Worm (Caenorhabditis elegans) whole organism, L4 larva: ENCODE results near the gene ugt-16.

ENCODE experiments used
- F10B5.3 ChIP-seq: sonication (generic microtip); optimal IDR thresholded peaks from 2 replicates; lab custom pipeline; 2016; ENCODE audit warnings: mild to moderate bottlenecking, missing genetic modification characterization, missing compliant biosample characterization
- F37D6.2 ChIP-seq: sonication (generic microtip); optimal IDR thresholded peaks from 2 replicates; lab custom pipeline; 2016; ENCODE audit warnings: mild to moderate bottlenecking, missing genetic modification characterization, missing compliant biosample characterization
- F44E2.7 ChIP-seq: fragments of 200-800 bp; sonication (Bioruptor generic); IDR thresholded peaks from 2 replicates; pipeline ENCODE4 v2.1.2; 2022; ENCODE audit warnings: missing genetic modification characterization, missing compliant biosample characterization
- R02D3.7 ChIP-seq: fragments of 150-350 bp; sonication (generic microtip); optimal IDR thresholded peaks from 3 replicates; lab custom pipeline; 2014; ENCODE audit warnings: missing biosample characterization, missing genetic modification characterization
- T20F7.1 ChIP-seq: fragments of 200-800 bp; sonication (Bioruptor generic); optimal IDR thresholded peaks from 2 replicates; lab custom pipeline; 2018; ENCODE audit warnings: mild to moderate bottlenecking, missing genetic modification characterization, missing compliant biosample characterization
- T26A8.4 ChIP-seq: fragments of 200-800 bp; sonication (Bioruptor generic); IDR thresholded peaks from 2 replicates; pipeline ENCODE4 v1.3.6; 2022; ENCODE audit warnings: missing genetic modification characterization, missing compliant biosample characterization
- Y75B8A.6 ChIP-seq: fragments of 200-800 bp; sonication (Bioruptor generic); IDR thresholded peaks from 2 replicates; pipeline ENCODE4 v1.3.6; 2022; ENCODE audit warnings: missing genetic modification reagents, missing genetic modification characterization, missing compliant biosample characterization
- ZK546.5 ChIP-seq, 2 experiments: sonication (generic microtip); optimal IDR thresholded peaks; 2 replicates each; lab custom pipeline; 2017; ENCODE audit warnings: missing biosample characterization in 2 of 2, missing genetic modification characterization in 2 of 2
- aly-2 ChIP-seq: sonication (generic microtip); optimal IDR thresholded peaks from 2 replicates; lab custom pipeline; 2018; ENCODE audit warnings: missing biosample characterization, missing genetic modification characterization
- arid-1 ChIP-seq: fragments of 200-800 bp; sonication (Bioruptor generic); conservative IDR thresholded peaks from 2 replicates; pipeline ENCODE4 v1.3.6; 2022; ENCODE audit warnings: missing genetic modification reagents, missing genetic modification characterization, missing compliant biosample characterization
- attf-4 ChIP-seq: sonication (generic microtip); optimal IDR thresholded peaks from 3 replicates; lab custom pipeline; 2017; ENCODE audit warnings: missing biosample characterization, missing genetic modification characterization
- ceh-20 ChIP-seq: fragments of 200-800 bp; sonication (Bioruptor generic); IDR thresholded peaks from 2 replicates; pipeline ENCODE4 v1.3.6; 2022; ENCODE audit warnings: missing genetic modification reagents, missing genetic modification characterization, missing compliant biosample characterization
- ceh-44 ChIP-seq: fragments of 200-800 bp; sonication (Bioruptor generic); IDR thresholded peaks from 2 replicates; pipeline ENCODE4 v1.3.6; 2022; ENCODE audit warnings: missing genetic modification reagents, missing genetic modification characterization, missing compliant biosample characterization
- ceh-82 ChIP-seq: sonication (generic microtip); optimal IDR thresholded peaks from 2 replicates; lab custom pipeline; 2017; ENCODE audit warnings: missing biosample characterization, missing genetic modification characterization
- daf-16 ChIP-seq, 3 experiments: sonication (generic microtip); optimal IDR thresholded peaks; 2 replicates each; lab custom pipeline; 2016 to 2017; ENCODE audit warnings: missing genetic modification characterization in 3 of 3, missing genetic modification reagents in 3 of 3, mild to moderate bottlenecking in 2 of 3, missing compliant biosample characterization in 2 of 3, missing biosample characterization in 1 of 3, moderate library complexity in 1 of 3
- dmd-6 ChIP-seq: fragments of 200-800 bp; sonication (Bioruptor generic); IDR thresholded peaks from 2 replicates; pipeline ENCODE4 v1.3.6; 2022; ENCODE audit warnings: missing genetic modification reagents, missing genetic modification characterization, missing compliant biosample characterization
- dmd-9 ChIP-seq: fragments of 200-800 bp; sonication (Bioruptor generic); IDR thresholded peaks from 2 replicates; pipeline ENCODE4 v1.3.6; 2022; ENCODE audit warnings: missing genetic modification reagents, missing genetic modification characterization, missing compliant biosample characterization
- dpl-1 ChIP-seq: fragments of 150-350 bp; optimal IDR thresholded peaks from 2 replicates; lab custom pipeline; 2014; ENCODE audit warnings: missing biosample characterization, missing genetic modification reagents, missing genetic modification characterization
- gei-8 ChIP-seq: fragments of 200-800 bp; sonication (Bioruptor generic); optimal IDR thresholded peaks from 2 replicates; lab custom pipeline; 2018; ENCODE audit warnings: mild to moderate bottlenecking, missing genetic modification characterization, missing compliant biosample characterization
- hmg-1.1 ChIP-seq: fragments of 200-800 bp; sonication (Bioruptor generic); IDR thresholded peaks from 2 replicates; pipeline ENCODE4 v1.3.6; 2022; ENCODE audit warnings: missing genetic modification reagents, missing genetic modification characterization, missing compliant biosample characterization
- lim-7 ChIP-seq: fragments of 200-800 bp; sonication (Bioruptor generic); IDR thresholded peaks from 2 replicates; pipeline ENCODE4 v1.3.6; 2022; ENCODE audit warnings: missing genetic modification characterization, missing compliant biosample characterization
- lin-1 ChIP-seq: fragments of 200-800 bp; sonication (Bioruptor generic); IDR thresholded peaks from 2 replicates; pipeline ENCODE4 v1.3.6; 2022; ENCODE audit warnings: missing genetic modification reagents, missing genetic modification characterization, missing compliant biosample characterization
- lin-13 ChIP-seq: fragments of 150-350 bp; optimal IDR thresholded peaks from 2 replicates; lab custom pipeline; 2014; ENCODE audit warnings: missing biosample characterization, missing genetic modification reagents, missing genetic modification characterization
- lsy-2 ChIP-seq, 2 experiments: fragments of 150-350 bp in 1 of 2; sonication (generic microtip) in 1 of 2; optimal IDR thresholded peaks; 2 replicates each; lab custom pipeline; 2014 to 2017; ENCODE audit warnings: missing biosample characterization in 2 of 2, missing genetic modification characterization in 2 of 2
- madf-5 ChIP-seq, 2 experiments: fragments of 200-800 bp; sonication (Bioruptor generic); IDR thresholded peaks; 2 replicates each; pipeline ENCODE4 v1.3.6; 2022; ENCODE audit warnings: missing compliant biosample characterization in 2 of 2, missing genetic modification characterization in 2 of 2
- mdt-29 ChIP-seq: fragments of 200-800 bp; sonication (Bioruptor generic); IDR thresholded peaks from 2 replicates; pipeline ENCODE4 v1.3.6; 2022; ENCODE audit warnings: missing genetic modification reagents, missing genetic modification characterization, missing compliant biosample characterization
- mes-2 ChIP-seq: sonication (generic microtip); optimal IDR thresholded peaks from 2 replicates; lab custom pipeline; 2016; ENCODE audit warnings: missing genotype, mild to moderate bottlenecking, missing genetic modification characterization, missing compliant biosample characterization; ENCODE audit not compliant: poor library complexity, severe bottlenecking
- mxl-2 ChIP-seq: fragments of 200-800 bp; sonication (Bioruptor generic); conservative IDR thresholded peaks from 2 replicates; pipeline ENCODE4 v1.3.6; 2022; ENCODE audit warnings: missing genetic modification reagents, missing genetic modification characterization, missing compliant biosample characterization
- nhr-102 ChIP-seq: sonication (generic microtip); optimal IDR thresholded peaks from 2 replicates; lab custom pipeline; 2016; ENCODE audit warnings: mild to moderate bottlenecking, missing genetic modification characterization, moderate library complexity, missing compliant biosample characterization
- nhr-11 ChIP-seq: fragments of 150-350 bp; optimal IDR thresholded peaks from 2 replicates; lab custom pipeline; 2014; ENCODE audit warnings: missing biosample characterization, missing genetic modification characterization
- nhr-111 ChIP-seq: fragments of 200-800 bp; sonication (Bioruptor generic); optimal IDR thresholded peaks from 2 replicates; lab custom pipeline; 2018; ENCODE audit warnings: mild to moderate bottlenecking, missing genetic modification characterization, missing compliant biosample characterization
- nhr-28 ChIP-seq: fragments of 150-350 bp; optimal IDR thresholded peaks from 2 replicates; lab custom pipeline; 2014; ENCODE audit warnings: missing biosample characterization, missing genetic modification characterization
- nhr-42 ChIP-seq: fragments of 200-800 bp; sonication (Bioruptor generic); IDR thresholded peaks from 2 replicates; pipeline ENCODE4 v1.3.6; 2022; ENCODE audit warnings: missing genetic modification characterization, missing compliant biosample characterization
- nhr-48 ChIP-seq: sonication (generic microtip); optimal IDR thresholded peaks from 2 replicates; lab custom pipeline; 2016; ENCODE audit warnings: mild to moderate bottlenecking, missing genetic modification characterization, missing compliant biosample characterization
- nhr-6 ChIP-seq: fragments of 150-350 bp; optimal IDR thresholded peaks from 2 replicates; lab custom pipeline; 2014; ENCODE audit warnings: missing biosample characterization, missing genetic modification characterization
- pha-4 ChIP-seq, 2 experiments: fragments of 150-350 bp in 1 of 2; fragments of 200-800 bp in 1 of 2; sonication (Bioruptor generic) in 1 of 2; IDR thresholded peaks in 1 of 2; optimal IDR thresholded peaks in 1 of 2; 2 replicates each; pipeline versions ENCODE4 v1.3.6 to Lab custom; 2014 to 2022; ENCODE audit warnings: missing genetic modification characterization in 2 of 2, missing genetic modification reagents in 2 of 2, missing biosample characterization in 1 of 2, missing compliant biosample characterization in 1 of 2
- pqm-1 ChIP-seq: sonication (generic microtip); optimal IDR thresholded peaks from 2 replicates; lab custom pipeline; 2017; ENCODE audit warnings: missing biosample characterization, missing genetic modification characterization
- rbr-2 ChIP-seq: sonication (generic microtip); optimal IDR thresholded peaks from 2 replicates; lab custom pipeline; 2016; ENCODE audit warnings: missing genotype, missing genetic modification characterization, missing compliant biosample characterization
- set-16 ChIP-seq: fragments of 200-800 bp; sonication (Bioruptor generic); IDR thresholded peaks from 2 replicates; pipeline ENCODE4 v1.3.6; 2022; ENCODE audit warnings: missing genetic modification reagents, missing genetic modification characterization, missing compliant biosample characterization
- snpc-4 ChIP-seq: fragments of 150-350 bp; optimal IDR thresholded peaks from 2 replicates; lab custom pipeline; 2014; ENCODE audit warnings: missing biosample characterization, missing genetic modification characterization
- spr-1 ChIP-seq: sonication (generic microtip); optimal IDR thresholded peaks from 2 replicates; lab custom pipeline; 2016; ENCODE audit warnings: mild to moderate bottlenecking, missing genetic modification characterization, missing compliant biosample characterization
- tra-1 ChIP-seq: fragments of 200-800 bp; sonication (Bioruptor generic); IDR thresholded peaks from 2 replicates; pipeline ENCODE4 v1.3.6; 2022; ENCODE audit warnings: missing genetic modification reagents, missing genetic modification characterization, missing compliant biosample characterization
- unc-62 ChIP-seq, 3 experiments: fragments of 150-350 bp in 1 of 3; sonication (generic microtip); optimal IDR thresholded peaks in 2 of 3; peaks in 1 of 3; 1 replicate in 1 of 3; 2 replicates in 2 of 3; lab custom pipeline; 2014 to 2017; ENCODE audit warnings: missing biosample characterization in 3 of 3, missing genetic modification characterization in 3 of 3, missing genetic modification reagents in 3 of 3, missing genotype in 1 of 3
- zag-1 ChIP-seq: fragments of 150-350 bp; optimal IDR thresholded peaks from 2 replicates; lab custom pipeline; 2014; ENCODE audit warnings: missing biosample characterization, missing genetic modification characterization
- zfp-2 ChIP-seq: sonication (generic microtip); optimal IDR thresholded peaks from 2 replicates; lab custom pipeline; 2016; ENCODE audit warnings: mild to moderate bottlenecking, missing genetic modification characterization, missing compliant biosample characterization
- zfp-3 ChIP-seq: fragments of 200-800 bp; sonication (Bioruptor generic); conservative IDR thresholded peaks from 2 replicates; pipeline ENCODE4 v1.3.6; 2022; ENCODE audit warnings: missing genetic modification reagents, missing genetic modification characterization, missing compliant biosample characterization
- zip-11 ChIP-seq: fragments of 200-800 bp; sonication (Bioruptor generic); IDR thresholded peaks from 2 replicates; pipeline ENCODE4 v1.3.6; 2022; ENCODE audit warnings: missing genetic modification characterization, missing compliant biosample characterization
- ztf-7 ChIP-seq: fragments of 150-350 bp; optimal IDR thresholded peaks from 2 replicates; lab custom pipeline; 2014; ENCODE audit warnings: missing biosample characterization, missing genetic modification characterization

ugt-16 gene

DNA sequence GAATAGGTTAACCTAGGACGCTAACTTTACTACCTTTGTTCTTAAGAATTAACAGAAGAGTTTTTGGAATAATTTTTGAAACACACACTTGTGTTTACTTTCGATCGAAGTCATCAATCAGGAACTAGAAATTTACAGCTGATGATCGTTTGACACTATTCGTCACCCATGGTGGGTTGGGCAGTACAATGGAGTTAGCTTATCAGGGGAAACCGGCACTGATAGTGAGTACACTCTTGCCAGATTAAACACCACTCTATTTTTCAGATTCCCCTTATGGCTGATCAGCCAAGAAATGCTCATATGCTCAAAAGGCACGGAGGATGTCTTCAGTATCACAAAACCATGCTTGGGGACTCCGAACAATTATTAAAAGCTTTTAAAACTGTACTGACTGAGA lies 2.8 kb upstream of the ugt-16 start (continued):
- TF ChIP-seq nhr-6 (tag; lab: Kevin White, UChicago) (no peak), unc-62 (GFP tag; optimal IDR thresholded peaks at IDR 0.05 in 1 of 2; lab: Kevin White, UChicago) (no peak), unc-62 (tag; optimal IDR thresholded peaks at IDR 0.05; lab: Kevin White, UChicago) (no peak), nhr-11 (tag; lab: Kevin White, UChicago) (no peak), ZK546.5 (tag; optimal IDR thresholded peaks at IDR 0.05; lab: Kevin White, UChicago) (no peak), Y75B8A.6 (GFP tag; lab: Robert Waterston, UW) (no peak), hmg-1.1 (no peak), rbr-2 (tag; lab: Kevin White, UChicago) (no peak), zfp-2 (no peak), lin-13 (GFP tag; lab: Kevin White, UChicago) (no peak), nhr-42 (GFP tag; lab: Robert Waterston, UW) (no peak), gei-8 (GFP tag; lab: Kevin White, UChicago) (no peak), lin-1 (no peak), daf-16 (GFP tag; optimal IDR thresholded peaks at IDR 0.05; lab: Kevin White, UChicago) (no peak), daf-16 (tag; optimal IDR thresholded peaks at IDR 0.05; lab: Kevin White, UChicago) (peak; percentile 11), nhr-111 (no peak), aly-2 (tag; lab: Kevin White, UChicago) (no peak), lsy-2 (tag; optimal IDR thresholded peaks at IDR 0.05; lab: Kevin White, UChicago) (no peak), arid-1 (no peak), T20F7.1 (no peak), snpc-4 (tag; lab: Kevin White, UChicago) (no peak), dmd-6 (GFP tag; lab: Robert Waterston, UW) (peak; percentile 73), nhr-28 (peak; percentile 77), attf-4 (tag; lab: Kevin White, UChicago) (no peak), R02D3.7 (no peak), spr-1 (tag; lab: Kevin White, UChicago) (no peak), tra-1 (GFP tag; lab: Robert Waterston, UW) (no peak), T26A8.4 (GFP tag; lab: Robert Waterston, UW) (no peak), mxl-2 (GFP tag; lab: Robert Waterston, UW) (no peak), ceh-44 (GFP tag; lab: Robert Waterston, UW) (no peak)

- TF ChIP-seq pha-4 (GFP tag; IDR thresholded peaks at IDR 0.05; lab: Robert Waterston, UW) (no peak), pha-4 (tag; optimal IDR thresholded peaks at IDR 0.05; lab: Kevin White, UChicago) (no peak), set-16 (GFP tag; lab: Robert Waterston, UW) (no peak), dpl-1 (GFP tag; lab: Kevin White, UChicago) (no peak), nhr-111 (no peak), zfp-3 (no peak), ceh-82 (tag; lab: Kevin White, UChicago) (no peak), ztf-7 (tag; lab: Kevin White, UChicago) (no peak), mes-2 (tag; lab: Kevin White, UChicago) (no peak), tra-1 (GFP tag; lab: Robert Waterston, UW) (no peak), zag-1 (tag; lab: Kevin White, UChicago) (no peak), Y75B8A.6 (GFP tag; lab: Robert Waterston, UW) (no peak)
Measured at ce11 chrV:12827219-12827618, 2.4 kb downstream of the ugt-16 start, which contains the start of gene ugt-15. TSS of gene ugt-15 (plus strand) at chrV:12827519.

ce11 chrV:12835388-12835787 lies 10.6 kb downstream of the ugt-16 start, which contains the start of gene C44H9.4:
TSS of gene C44H9.4 (plus strand) at chrV:12835688.
- no peak for TF ChIP-seq zip-11
- no peak for TF ChIP-seq zag-1 (tag; lab: Kevin White, UChicago)
- TF ChIP-seq madf-5 (GFP tag; IDR thresholded peaks at IDR 0.05; lab: Robert Waterston, UW), result no peak
- no peak for TF ChIP-seq ceh-20
- no peak for TF ChIP-seq mdt-29 (GFP tag; lab: Robert Waterston, UW)
- no peak for TF ChIP-seq lim-7
- no peak for TF ChIP-seq Y75B8A.6 (GFP tag; lab: Robert Waterston, UW)
- TF ChIP-seq F44E2.7, result no peak
- no peak for TF ChIP-seq nhr-48
- no peak for TF ChIP-seq F10B5.3 (tag; lab: Kevin White, UChicago)
- no peak for TF ChIP-seq zfp-2
- TF ChIP-seq pqm-1 (tag; lab: Kevin White, UChicago), result no peak
- TF ChIP-seq dmd-9, result no peak
- TF ChIP-seq ceh-82 (tag; lab: Kevin White, UChicago), result no peak
- no peak for TF ChIP-seq nhr-102 (tag; lab: Kevin White, UChicago)
- TF ChIP-seq F37D6.2 (tag; lab: Kevin White, UChicago), result no peak
- TF ChIP-seq ceh-44 (GFP tag; lab: Robert Waterston, UW), result no peak
